Fruit fly (Drosophila melanogaster): Measurements from ENCODE around the gene tll.

Gene tll

DNA sequence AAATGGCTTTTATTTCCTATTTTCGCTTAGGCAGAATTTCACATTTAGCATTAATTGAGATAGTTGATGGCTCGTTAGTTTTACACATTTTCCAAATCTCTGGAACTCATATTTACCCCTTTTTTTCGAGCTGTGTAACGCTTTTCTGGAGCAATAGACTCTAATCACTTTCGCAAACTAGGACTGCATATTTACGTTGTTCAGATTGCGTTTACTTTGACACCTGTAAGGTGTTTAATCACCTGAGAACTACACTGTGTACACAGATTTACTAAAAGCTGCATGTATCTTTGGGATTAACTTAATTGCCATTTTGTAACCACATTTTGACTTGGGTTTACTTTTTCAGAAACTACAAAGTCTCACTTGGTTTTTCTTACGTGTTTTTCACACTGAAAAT is 49.3 kb upstream of the tll start:
- TF ChIP-seq lab (GFP tag; optimal IDR thresholded peaks at IDR 0.05), result peak; percentile 45
- peak; percentile 16 for TF ChIP-seq CG1603 (tag; optimal IDR thresholded peaks at IDR 0.05)
- TF ChIP-seq dysf (GFP tag; IDR thresholded peaks at IDR 0.05), result peak; percentile 35; the same call in 1 of the 3 replicates
- TF ChIP-seq exex (tag; optimal IDR thresholded peaks at IDR 0.05), result no peak
- TF ChIP-seq CG8388 (GFP tag; optimal IDR thresholded peaks at IDR 0.05), result no peak
- peak; percentile 54; the same call in 1 of the 3 replicates for TF ChIP-seq ci (GFP tag; IDR thresholded peaks at IDR 0.05)
- peak; percentile 34 for TF ChIP-seq bab2 (GFP tag; optimal IDR thresholded peaks at IDR 0.05)
- peak; percentile 71 for TF ChIP-seq sob (GFP tag; IDR thresholded peaks at IDR 0.05)
- TF ChIP-seq corto (GFP tag; optimal IDR thresholded peaks at IDR 0.05), result no peak
- TF ChIP-seq lov (optimal IDR thresholded peaks at IDR 0.05), result no peak
- TF ChIP-seq lov (GFP tag; IDR thresholded peaks at IDR 0.05), result no peak
- no peak for TF ChIP-seq Poxn (GFP tag; IDR thresholded peaks at IDR 0.05)
- peak; percentile 21 for TF ChIP-seq caup (GFP tag; optimal IDR thresholded peaks at IDR 0.05; ENCODE audit: severe bottlenecking)
- no peak for TF ChIP-seq Sry-β (GFP tag; optimal IDR thresholded peaks at IDR 0.05)
- no peak for TF ChIP-seq CG11247 (GFP tag; IDR thresholded peaks at IDR 0.05)
- peak; percentile 64; the same call in 1 of the 2 replicates for TF ChIP-seq Nf-YA (GFP tag; IDR thresholded peaks at IDR 0.05)
- no peak for TF ChIP-seq Gug (GFP tag; IDR thresholded peaks at IDR 0.05)
- TF ChIP-seq CG8765 (GFP tag; IDR thresholded peaks at IDR 0.05), result no peak
- no peak for TF ChIP-seq Ravus (GFP tag; IDR thresholded peaks at IDR 0.05)
- peak; percentile 37 for TF ChIP-seq CG5180 (GFP tag; optimal IDR thresholded peaks at IDR 0.05)
- TF ChIP-seq CG10147 (GFP tag; optimal IDR thresholded peaks at IDR 0.05), result no peak
- no peak for TF ChIP-seq wdn (GFP tag; IDR thresholded peaks at IDR 0.05)
- no peak for TF ChIP-seq CG17361 (GFP tag; IDR thresholded peaks at IDR 0.05)
- TF ChIP-seq CG11456 (GFP tag; IDR thresholded peaks at IDR 0.05), result peak; percentile 30; the same call in 1 of the 3 replicates
- TF ChIP-seq stwl (tag; optimal IDR thresholded peaks at IDR 0.05), result no peak
- TF ChIP-seq Nf-YC (tag; optimal IDR thresholded peaks at IDR 0.05), result no peak
- TF ChIP-seq CG18619 (GFP tag; optimal IDR thresholded peaks at IDR 0.05), result peak; percentile 16
- peak; percentile 0 for TF ChIP-seq CG15601 (tag; optimal IDR thresholded peaks at IDR 0.05)
- TF ChIP-seq NC2β (GFP tag; optimal IDR thresholded peaks at IDR 0.05), result peak; percentile 17
- TF ChIP-seq Fer1 (GFP tag; optimal IDR thresholded peaks at IDR 0.05), result peak; percentile 14
- TF ChIP-seq CG4328 (GFP tag; optimal IDR thresholded peaks at IDR 0.05), result no peak
- TF ChIP-seq CG10267 (tag; optimal IDR thresholded peaks at IDR 0.05), result no peak
- TF ChIP-seq toy (GFP tag; IDR thresholded peaks at IDR 0.05), result no peak
- TF ChIP-seq CG18476 (GFP tag; optimal IDR thresholded peaks at IDR 0.05), result no peak
- TF ChIP-seq CG10654 (GFP tag; optimal IDR thresholded peaks at IDR 0.05), result peak; percentile 21
- TF ChIP-seq rib (GFP tag; IDR thresholded peaks at IDR 0.05), result no peak
- TF ChIP-seq CG9817 (tag; optimal IDR thresholded peaks at IDR 0.05), result no peak
- peak; percentile 39; the same call in 1 of the 2 replicates for TF ChIP-seq Atf6 (GFP tag; IDR thresholded peaks at IDR 0.05)
- TF ChIP-seq Usf (GFP tag; optimal IDR thresholded peaks at IDR 0.05), result no peak
- TF ChIP-seq Ssrp (tag; optimal IDR thresholded peaks at IDR 0.05), result no peak
- TF ChIP-seq CG13296 (GFP tag; optimal IDR thresholded peaks at IDR 0.05), result peak; percentile 42
- TF ChIP-seq Bgb (GFP tag; IDR thresholded peaks at IDR 0.05; ENCODE audit: partially characterized antibody), result no peak
- no peak for TF ChIP-seq so (GFP tag; IDR thresholded peaks at IDR 0.05)
- no peak for TF ChIP-seq oc (tag; optimal IDR thresholded peaks at IDR 0.05)
- peak; percentile 61 for TF ChIP-seq CG9932 (GFP tag; IDR thresholded peaks at IDR 0.05)
- no peak for TF ChIP-seq bowl (GFP tag; IDR thresholded peaks at IDR 0.05)
- TF ChIP-seq CG7556 (GFP tag; optimal IDR thresholded peaks at IDR 0.05), result no peak
- no peak for TF ChIP-seq Atf3 (GFP tag; optimal IDR thresholded peaks at IDR 0.05)
- no peak for TF ChIP-seq sima (GFP tag; optimal IDR thresholded peaks at IDR 0.05)
- TF ChIP-seq CG1529 (GFP tag; optimal IDR thresholded peaks at IDR 0.05), result no peak
- no peak for TF ChIP-seq Kr (GFP tag; optimal IDR thresholded peaks at IDR 0.05)
- TF ChIP-seq insv (GFP tag; optimal IDR thresholded peaks at IDR 0.05), result no peak
